Worm (Caenorhabditis elegans): ENCODE data around the gene ZK938.11.

DNA sequence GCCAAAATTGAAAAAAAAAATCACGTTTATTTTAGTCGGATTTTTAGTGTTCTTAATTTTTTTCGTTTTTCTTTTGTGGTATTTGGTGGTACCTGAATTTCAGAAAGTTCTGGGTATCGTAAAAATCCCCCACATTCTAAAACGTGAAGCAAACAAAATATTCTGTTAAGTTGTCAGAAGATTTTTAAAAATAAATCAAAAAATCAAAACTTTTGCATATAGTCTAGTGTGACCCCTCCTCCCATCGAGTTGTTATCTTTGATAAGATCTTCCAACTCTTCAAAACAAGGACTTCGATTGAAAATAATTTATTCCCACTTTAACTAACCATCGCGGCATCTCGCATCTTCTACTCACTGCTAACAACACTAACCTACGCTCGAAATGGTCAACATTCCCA lies 11.1 kb downstream of the ZK938.11 start, which contains the start of gene ZK938.1:
- TF ChIP-seq sptf-1 (tag; optimal IDR thresholded peaks at IDR 0.05) = no peak
- no peak for TF ChIP-seq snpc-4 (tag; optimal IDR thresholded peaks at IDR 0.05)
- no peak for TF ChIP-seq unc-62 (GFP tag; optimal IDR thresholded peaks at IDR 0.05)
- TF ChIP-seq unc-130 (tag; optimal IDR thresholded peaks at IDR 0.05) = no peak
- TF ChIP-seq mdl-1 (tag; optimal IDR thresholded peaks at IDR 0.05) = no peak
- no peak for TF ChIP-seq fkh-10 (GFP tag; optimal IDR thresholded peaks at IDR 0.05)
- TF ChIP-seq nhr-19 (GFP tag; conservative IDR thresholded peaks at IDR 0.05) = no peak
